Worm (Caenorhabditis elegans) whole organism, early embryonic: ENCODE measurements around the gene cTel54X.2.

ENCODE experiments used
- F13C5.2 ChIP-seq: sonication (generic microtip); optimal IDR thresholded peaks from 2 replicates; lab custom pipeline; 2017; ENCODE audit warnings: mild to moderate bottlenecking, missing genetic modification characterization, inconsistent platforms, missing compliant biosample characterization
- ama-1 ChIP-seq: fragments of 150-350 bp; optimal IDR thresholded peaks from 2 replicates; lab custom pipeline; 2014
- ceh-13 ChIP-seq: fragments of 200-800 bp; sonication (Bioruptor generic); optimal IDR thresholded peaks from 2 replicates; lab custom pipeline; 2018; ENCODE audit warnings: mild to moderate bottlenecking, missing genetic modification characterization, missing compliant biosample characterization
- ceh-36 ChIP-seq: sonication (generic microtip); optimal IDR thresholded peaks from 2 replicates; lab custom pipeline; 2016; ENCODE audit warnings: missing genetic modification characterization, inconsistent platforms, missing compliant biosample characterization
- ets-7 ChIP-seq: sonication (generic microtip); optimal IDR thresholded peaks from 2 replicates; lab custom pipeline; 2016; ENCODE audit warnings: missing genotype, missing genetic modification characterization, missing compliant biosample characterization
- flt-1 ChIP-seq: fragments of 200-800 bp; sonication (Bioruptor generic); IDR thresholded peaks from 2 replicates; pipeline ENCODE4 v1.3.6; 2022; ENCODE audit warnings: missing genetic modification characterization, missing compliant biosample characterization
- hmbx-1 ChIP-seq: sonication (generic microtip); optimal IDR thresholded peaks from 2 replicates; lab custom pipeline; 2016; ENCODE audit warnings: mild to moderate bottlenecking, missing genetic modification characterization, missing compliant biosample characterization
- hmg-4 ChIP-seq: fragments of 200-800 bp; sonication (Bioruptor generic); optimal IDR thresholded peaks from 2 replicates; lab custom pipeline; 2018; ENCODE audit warnings: mild to moderate bottlenecking, missing genetic modification characterization, missing compliant biosample characterization
- pes-1 ChIP-seq: fragments of 200-800 bp; sonication (Bioruptor generic); IDR thresholded peaks from 2 replicates; pipeline ENCODE4 v1.3.6; 2022; ENCODE audit warnings: missing genetic modification reagents, missing genetic modification characterization, missing compliant biosample characterization
- scrt-1 ChIP-seq: fragments of 200-800 bp; sonication (Bioruptor generic); IDR thresholded peaks from 2 replicates; pipeline ENCODE4 v1.3.6; 2022; ENCODE audit warnings: missing genetic modification characterization, missing compliant biosample characterization
- tra-4 ChIP-seq: sonication (generic microtip); optimal IDR thresholded peaks from 2 replicates; lab custom pipeline; 2017; ENCODE audit warnings: missing genetic modification characterization, missing compliant biosample characterization

- TF ChIP-seq hmg-4 (GFP tag; lab: Kevin White, UChicago) (no peak), ama-1 (lab: Kevin White, UChicago) (no peak), hmbx-1 (tag; lab: Kevin White, UChicago) (no peak), scrt-1 (no peak), ets-7 (tag; lab: Kevin White, UChicago) (no peak), pes-1 (GFP tag; lab: Robert Waterston, UW) (no peak), tra-4 (tag; lab: Kevin White, UChicago) (no peak), ceh-36 (tag; lab: Kevin White, UChicago) (no peak), ceh-13 (no peak), F13C5.2 (tag; lab: Kevin White, UChicago) (no peak), flt-1 (GFP tag; lab: Robert Waterston, UW) (no peak)
These were observed 28.5 kb downstream of the cTel54X.2 start for ce11 chrIII:31600-31999.
